Worm (Caenorhabditis elegans): ENCODE results near the gene sars-1.

DNA sequence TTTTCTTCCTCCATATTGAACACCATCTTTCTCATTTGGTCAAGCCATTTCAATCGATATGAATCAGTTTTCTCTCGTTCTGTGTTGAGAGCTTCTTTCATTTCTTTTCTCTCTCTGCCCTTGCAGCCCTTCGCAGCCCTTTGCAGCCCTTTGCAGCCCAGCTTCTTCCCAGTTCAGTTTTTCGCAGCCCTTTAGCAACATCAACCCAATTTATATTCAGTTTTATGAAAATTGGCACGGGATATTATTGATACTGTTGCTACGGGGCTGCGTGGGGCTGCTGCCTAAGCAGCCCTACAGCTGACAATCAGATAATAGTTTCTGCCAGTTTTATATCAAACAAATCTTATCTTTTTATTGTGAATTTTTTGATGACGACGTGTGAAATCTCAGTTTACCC, 33.4 kb downstream of the sars-1 start, which contains the start of gene F44D12.10:
- TF ChIP-seq ceh-30 (tag; optimal IDR thresholded peaks at IDR 0.05) = no peak
- TF ChIP-seq ceh-31 (tag; optimal IDR thresholded peaks at IDR 0.05) = no peak
- TF ChIP-seq ceh-22 (tag; optimal IDR thresholded peaks at IDR 0.05) = no peak
- no peak for TF ChIP-seq eyg-1 (tag; optimal IDR thresholded peaks at IDR 0.05)
- TF ChIP-seq ztf-16 (tag; optimal IDR thresholded peaks at IDR 0.05) = no peak
- TF ChIP-seq F13H6.1 (tag; optimal IDR thresholded peaks at IDR 0.05) = no peak
- no peak for TF ChIP-seq unc-86 (tag; optimal IDR thresholded peaks at IDR 0.05)
- no peak for TF ChIP-seq mec-3 (tag; optimal IDR thresholded peaks at IDR 0.05; ENCODE audit: borderline replicate concordance)
- no peak for TF ChIP-seq ama-1 (optimal IDR thresholded peaks at IDR 0.05)
- no peak for TF ChIP-seq ref-2 (tag; optimal IDR thresholded peaks at IDR 0.05)

Data from whole organism, late embryonic.